Fruit fly (Drosophila melanogaster) whole organism, adult: ENCODE results near the gene CG14383.

Source experiments
- CG11617 ChIP-seq: fragments of 200-800 bp; sonication (Bioruptor generic); optimal IDR thresholded peaks from 2 replicates; lab custom pipeline; 2017; ENCODE audit warnings: mild to moderate bottlenecking, missing biosample characterization, missing genetic modification reagents, missing genetic modification characterization
- CG14711 ChIP-seq: fragments of 200-800 bp; sonication (Bioruptor generic); optimal IDR thresholded peaks from 2 replicates; lab custom pipeline; 2018; ENCODE audit warnings: missing biosample characterization, mild to moderate bottlenecking, missing genetic modification characterization, moderate library complexity
- CG1620 ChIP-seq: fragments of 200-800 bp; sonication (Bioruptor generic); optimal IDR thresholded peaks from 2 replicates; lab custom pipeline; 2016; ENCODE audit warnings: missing biosample characterization, missing genetic modification characterization
- CG33017 ChIP-seq: fragments of 200-800 bp; sonication (Bioruptor generic); optimal IDR thresholded peaks from 2 replicates; lab custom pipeline; 2018; ENCODE audit warnings: missing biosample characterization, mild to moderate bottlenecking, missing genetic modification characterization, moderate library complexity
- CG7101 ChIP-seq: fragments of 200-800 bp; sonication (Bioruptor generic); optimal IDR thresholded peaks from 2 replicates; lab custom pipeline; 2018; ENCODE audit warnings: missing biosample characterization, mild to moderate bottlenecking, missing genetic modification characterization, moderate library complexity
- Clk ChIP-seq: fragments of 200-800 bp; sonication (Bioruptor generic); optimal IDR thresholded peaks from 2 replicates; lab custom pipeline; 2017; ENCODE audit warnings: missing biosample characterization, missing genetic modification characterization
- Crg-1 ChIP-seq: fragments of 200-800 bp; sonication (Bioruptor generic); optimal IDR thresholded peaks from 2 replicates; lab custom pipeline; 2016; ENCODE audit warnings: missing biosample characterization, missing genetic modification characterization
- bab1 ChIP-seq: fragments of 200-800 bp; sonication (Bioruptor generic); optimal IDR thresholded peaks from 3 replicates; lab custom pipeline; 2019; ENCODE audit warnings: missing biosample characterization, mild to moderate bottlenecking, missing genetic modification characterization, moderate library complexity
- cic ChIP-seq: fragments of 200-800 bp; sonication (Bioruptor generic); optimal IDR thresholded peaks from 2 replicates; lab custom pipeline; 2017; ENCODE audit warnings: missing biosample characterization, mild to moderate bottlenecking, missing genetic modification characterization, moderate library complexity
- cnc ChIP-seq, 2 experiments: fragments of >200 bp; optimal IDR thresholded peaks; 2 replicates each; lab custom pipeline; 2017
- kay ChIP-seq: fragments of 200-800 bp; sonication (Bioruptor generic); peaks from one replicate; lab custom pipeline; 2016; ENCODE audit warnings: missing biosample characterization, missing genetic modification characterization, borderline replicate concordance
- ovo ChIP-seq: fragments of 200-800 bp; sonication (Bioruptor generic); optimal IDR thresholded peaks from 2 replicates; lab custom pipeline; 2016; ENCODE audit warnings: missing biosample characterization, missing genetic modification characterization
- pad ChIP-seq: fragments of 200-800 bp; sonication (Bioruptor generic); optimal IDR thresholded peaks from 3 replicates; lab custom pipeline; 2017; ENCODE audit warnings: missing biosample characterization, missing genetic modification characterization, mild to moderate bottlenecking, moderate library complexity, missing genetic modification reagents
- tj ChIP-seq: fragments of 200-800 bp; sonication (Bioruptor generic); optimal IDR thresholded peaks from 3 replicates; lab custom pipeline; 2017; ENCODE audit warnings: missing biosample characterization, mild to moderate bottlenecking, missing genetic modification characterization, moderate library complexity

DNA sequence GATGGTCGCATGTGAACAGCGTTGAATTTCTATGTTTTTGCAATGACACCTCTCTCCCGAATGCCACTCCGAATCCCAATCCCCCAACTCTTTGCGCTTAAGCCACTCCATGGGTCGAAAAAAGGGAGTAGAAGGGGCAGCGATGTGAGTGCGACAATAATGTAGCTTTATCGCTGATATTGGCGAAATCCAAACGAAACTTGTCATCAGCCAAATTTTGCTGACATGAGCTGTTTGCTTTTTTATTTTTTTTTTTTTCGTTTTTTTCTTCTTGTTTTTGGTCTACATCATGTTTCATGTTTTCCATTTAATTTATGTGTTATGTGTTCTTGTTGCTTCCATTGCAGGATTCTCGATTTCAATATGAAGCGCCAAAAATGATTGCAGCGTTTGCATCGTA is 30.7 kb upstream of the CG14383 start:
- no peak for TF ChIP-seq bab1
- no peak for TF ChIP-seq ovo (GFP tag; lab: Kevin White, UChicago)
- TF ChIP-seq tj (GFP tag; lab: Kevin White, UChicago), result peak; percentile 99
- no peak for TF ChIP-seq kay (GFP tag; lab: Kevin White, UChicago)
- no peak for TF ChIP-seq CG7101
- no peak for TF ChIP-seq pad (GFP tag; lab: Kevin White, UChicago)
- TF ChIP-seq CG1620 (GFP tag; lab: Kevin White, UChicago), result no peak
- no peak for TF ChIP-seq Clk (GFP tag; lab: Kevin White, UChicago)
- no peak for TF ChIP-seq CG11617 (GFP tag; lab: Kevin White, UChicago)
- no peak for TF ChIP-seq cic (GFP tag; lab: Kevin White, UChicago)
- no peak for TF ChIP-seq cnc (optimal IDR thresholded peaks at IDR 0.05; lab: Kevin White, UChicago)
- TF ChIP-seq Crg-1 (GFP tag; lab: Kevin White, UChicago), result no peak
- TF ChIP-seq CG14711 (tag; lab: Kevin White, UChicago), result no peak
- TF ChIP-seq CG33017 (tag; lab: Kevin White, UChicago), result no peak
